Fruit fly (Drosophila melanogaster) whole organism, embryonic: ENCODE measurements around the gene Paris.

ENCODE experiments used
- Antp ChIP-seq: fragments of 200-800 bp; sonication (Bioruptor generic); optimal IDR thresholded peaks from 3 replicates; lab custom pipeline; 2016; ENCODE audit warnings: missing biosample characterization, missing genetic modification characterization
- B-H1 ChIP-seq: fragments of 200-800 bp; sonication (Bioruptor generic); IDR thresholded peaks from 3 replicates; pipeline ENCODE4 v1.3.6; 2022; ENCODE audit warnings: missing biosample characterization, missing genetic modification characterization
- Bteb2 ChIP-seq: fragments of 200-800 bp; sonication (Bioruptor generic); optimal IDR thresholded peaks from 2 replicates; lab custom pipeline; 2016; ENCODE audit warnings: missing biosample characterization, missing genetic modification characterization
- CG10366 ChIP-seq: fragments of 200-800 bp; sonication (Bioruptor generic); IDR thresholded peaks from 2 replicates; pipeline ENCODE4 v1.3.6; 2022; ENCODE audit warnings: missing biosample characterization, missing genetic modification characterization
- CG10431 ChIP-seq: fragments of 200-800 bp; sonication (Bioruptor generic); optimal IDR thresholded peaks from 3 replicates; lab custom pipeline; 2018; ENCODE audit warnings: missing biosample characterization, mild to moderate bottlenecking, missing genetic modification characterization
- CG11093 ChIP-seq: fragments of 200-800 bp; sonication (Bioruptor generic); IDR thresholded peaks from 3 replicates; pipeline ENCODE4 v1.3.6; 2022; ENCODE audit warnings: missing biosample characterization, missing genetic modification characterization
- CG11398 ChIP-seq: fragments of 200-800 bp; sonication (Bioruptor generic); optimal IDR thresholded peaks from 2 replicates; lab custom pipeline; 2016; ENCODE audit warnings: missing biosample characterization, missing genetic modification characterization
- CG11456 ChIP-seq: fragments of 200-800 bp; sonication (Bioruptor generic); IDR thresholded peaks from 3 replicates; pipeline ENCODE4 v1.3.6; 2022; ENCODE audit warnings: missing biosample characterization, missing genetic modification characterization
- CG12155 ChIP-seq: fragments of 200-800 bp; sonication (Bioruptor generic); optimal IDR thresholded peaks from 3 replicates; lab custom pipeline; 2016; ENCODE audit warnings: missing biosample characterization, missing genetic modification characterization
- CG1233 ChIP-seq: fragments of 200-800 bp; sonication (Bioruptor generic); optimal IDR thresholded peaks from 4 replicates; lab custom pipeline; 2018; ENCODE audit warnings: missing biosample characterization, mild to moderate bottlenecking, missing genetic modification characterization
- CG12659 ChIP-seq: fragments of 200-800 bp; sonication (Bioruptor generic); optimal IDR thresholded peaks from 3 replicates; lab custom pipeline; 2017; ENCODE audit warnings: mild to moderate bottlenecking, missing biosample characterization, missing genetic modification reagents, missing genetic modification characterization
- CG13775 ChIP-seq: fragments of 200-800 bp; sonication (Bioruptor generic); optimal IDR thresholded peaks from 3 replicates; lab custom pipeline; 2017; ENCODE audit warnings: missing biosample characterization, mild to moderate bottlenecking, missing genetic modification characterization
- CG14667 ChIP-seq: fragments of 200-800 bp; sonication (Bioruptor generic); IDR thresholded peaks from 2 replicates; pipeline ENCODE4 v1.3.6; 2022; ENCODE audit warnings: missing biosample characterization, missing genetic modification characterization
- CG15269 ChIP-seq: fragments of 200-800 bp; sonication (Bioruptor generic); optimal IDR thresholded peaks from 2 replicates; lab custom pipeline; 2018; ENCODE audit warnings: missing biosample characterization, mild to moderate bottlenecking, missing genetic modification characterization, moderate library complexity
- CG1602 ChIP-seq: fragments of 200-800 bp; sonication (Bioruptor generic); optimal IDR thresholded peaks from 3 replicates; lab custom pipeline; 2016; ENCODE audit warnings: missing biosample characterization, missing genetic modification characterization
- CG2889 ChIP-seq: fragments of 200-800 bp; sonication (Bioruptor generic); IDR thresholded peaks from 3 replicates; pipeline ENCODE4 v1.3.6; 2022; ENCODE audit warnings: missing biosample characterization, missing genetic modification characterization
- CG3065 ChIP-seq: fragments of 200-800 bp; sonication (Bioruptor generic); optimal IDR thresholded peaks from 2 replicates; lab custom pipeline; 2016; ENCODE audit warnings: missing biosample characterization, missing genetic modification characterization
- CG31388 ChIP-seq: fragments of 200-800 bp; sonication (Bioruptor generic); optimal IDR thresholded peaks from 2 replicates; lab custom pipeline; 2016; ENCODE audit warnings: missing biosample characterization, missing genetic modification characterization
- CG31441 ChIP-seq: fragments of 200-800 bp; sonication (Bioruptor generic); IDR thresholded peaks from 2 replicates; pipeline ENCODE4 v1.3.6; 2022; ENCODE audit warnings: missing biosample characterization, missing genetic modification characterization
- CG3407 ChIP-seq: fragments of 200-800 bp; sonication (Bioruptor generic); optimal IDR thresholded peaks from 2 replicates; lab custom pipeline; 2018; ENCODE audit warnings: missing biosample characterization, mild to moderate bottlenecking, missing genetic modification characterization
- CG3847 ChIP-seq: fragments of 200-800 bp; sonication (Bioruptor generic); IDR thresholded peaks from 2 replicates; pipeline ENCODE4 v1.3.6; 2022; ENCODE audit warnings: missing biosample characterization, missing genetic modification characterization
- CG43689 ChIP-seq: fragments of 200-800 bp; sonication (Bioruptor generic); IDR thresholded peaks from 2 replicates; pipeline ENCODE4 v1.3.6; 2022; ENCODE audit warnings: missing biosample characterization, missing genetic modification characterization
- CG7745 ChIP-seq: fragments of 200-800 bp; sonication (Bioruptor generic); optimal IDR thresholded peaks from 2 replicates; lab custom pipeline; 2018; ENCODE audit warnings: missing biosample characterization, mild to moderate bottlenecking, missing genetic modification characterization, moderate library complexity
- CG8388 ChIP-seq: fragments of 200-800 bp; sonication (Bioruptor generic); optimal IDR thresholded peaks from 2 replicates; lab custom pipeline; 2019; ENCODE audit warnings: missing biosample characterization, mild to moderate bottlenecking, missing genetic modification characterization, moderate library complexity
- Chrac-16 ChIP-seq: fragments of 200-800 bp; sonication (Bioruptor generic); optimal IDR thresholded peaks from 3 replicates; lab custom pipeline; 2016; ENCODE audit warnings: missing biosample characterization, missing genetic modification characterization
- Dek ChIP-seq: fragments of 200-800 bp; sonication (Bioruptor generic); optimal IDR thresholded peaks from 3 replicates; lab custom pipeline; 2019; ENCODE audit warnings: missing biosample characterization, mild to moderate bottlenecking, missing genetic modification characterization, moderate library complexity
- Dip2 ChIP-seq: fragments of 200-800 bp; sonication (Bioruptor generic); IDR thresholded peaks from 2 replicates; pipeline ENCODE4 v1.3.6; 2022; ENCODE audit warnings: missing biosample characterization, missing genetic modification characterization
- Ets65A ChIP-seq: fragments of 200-800 bp; sonication (Bioruptor generic); peaks from one replicate; lab custom pipeline; 2016; ENCODE audit warnings: missing biosample characterization, missing genetic modification characterization
- HLH3B ChIP-seq: fragments of 200-800 bp; sonication (Bioruptor generic); IDR thresholded peaks from 2 replicates; pipeline ENCODE4 v1.3.6; 2022; ENCODE audit warnings: missing biosample characterization, missing genetic modification characterization
- Pdp1 ChIP-seq, 2 experiments: fragments of 200-800 bp; sonication (Bioruptor generic); optimal IDR thresholded peaks; 3 replicates each; lab custom pipeline; 2016; ENCODE audit warnings: missing biosample characterization in 2 of 2, missing genetic modification characterization in 2 of 2, mild to moderate bottlenecking in 1 of 2, moderate library complexity in 1 of 2
- Ravus ChIP-seq: fragments of 200-800 bp; sonication (Bioruptor generic); IDR thresholded peaks from 2 replicates; pipeline ENCODE4 v1.3.6; 2022; ENCODE audit warnings: missing biosample characterization, missing genetic modification characterization
- Sin3A ChIP-seq: fragments of >200 bp; optimal IDR thresholded peaks from 2 replicates; lab custom pipeline; 2018
- Six4 ChIP-seq: fragments of 200-800 bp; sonication (Bioruptor generic); optimal IDR thresholded peaks from 2 replicates; lab custom pipeline; 2016; ENCODE audit warnings: missing biosample characterization, missing genetic modification characterization
- Tbp ChIP-seq: fragments of >200 bp; optimal IDR thresholded peaks from 2 replicates; lab custom pipeline; 2018; ENCODE audit warnings: missing biosample characterization, missing genetic modification characterization
- Trl ChIP-seq, 3 experiments: fragments of >200 bp in 2 of 3; fragments of 200-800 bp in 1 of 3; sonication (Bioruptor generic) in 1 of 3; optimal IDR thresholded peaks; 2 replicates in 1 of 3; 3 replicates in 2 of 3; lab custom pipeline; 2016 to 2017; ENCODE audit warnings: missing biosample characterization in 1 of 3, missing genetic modification characterization in 1 of 3
- amos ChIP-seq: fragments of 200-800 bp; sonication (Bioruptor generic); IDR thresholded peaks from 2 replicates; pipeline ENCODE4 v1.3.6; 2022; ENCODE audit warnings: missing biosample characterization, missing genetic modification characterization; ENCODE audit not compliant: partially characterized antibody
- aop ChIP-seq: fragments of 200-800 bp; sonication (Bioruptor generic); IDR thresholded peaks from 2 replicates; pipeline ENCODE4 v1.3.6; 2022; ENCODE audit warnings: missing biosample characterization, missing genetic modification characterization
- bowl ChIP-seq: fragments of 200-800 bp; sonication (Bioruptor generic); IDR thresholded peaks from 2 replicates; pipeline ENCODE4 v1.3.6; 2022; ENCODE audit warnings: missing biosample characterization, missing genetic modification characterization
- chm ChIP-seq: fragments of 200-800 bp; sonication (Bioruptor generic); IDR thresholded peaks from 2 replicates; pipeline ENCODE4 v1.3.6; 2022; ENCODE audit warnings: missing biosample characterization, missing genetic modification characterization
- fd64A ChIP-seq: fragments of 200-800 bp; sonication (Bioruptor generic); optimal IDR thresholded peaks from 3 replicates; lab custom pipeline; 2018; ENCODE audit warnings: missing biosample characterization, mild to moderate bottlenecking, missing genetic modification characterization
- gfzf ChIP-seq: fragments of 200-800 bp; sonication (Bioruptor generic); optimal IDR thresholded peaks from 2 replicates; lab custom pipeline; 2016; ENCODE audit warnings: missing biosample characterization, mild to moderate bottlenecking, missing genetic modification characterization, moderate library complexity
- jumu ChIP-seq: fragments of 200-800 bp; sonication (Bioruptor generic); optimal IDR thresholded peaks from 3 replicates; lab custom pipeline; 2016; ENCODE audit warnings: missing biosample characterization, missing genetic modification characterization
- lmd ChIP-seq: fragments of 200-800 bp; sonication (Bioruptor generic); IDR thresholded peaks from 2 replicates; pipeline ENCODE4 v1.3.6; 2022; ENCODE audit warnings: missing biosample characterization, missing genetic modification characterization
- luna ChIP-seq: fragments of 200-800 bp; sonication (Bioruptor generic); optimal IDR thresholded peaks from 2 replicates; lab custom pipeline; 2016; ENCODE audit warnings: missing biosample characterization, missing genetic modification characterization
- psq ChIP-seq: fragments of 200-800 bp; sonication (Bioruptor generic); optimal IDR thresholded peaks from 2 replicates; lab custom pipeline; 2017; ENCODE audit warnings: missing biosample characterization, missing genetic modification characterization
- ranshi ChIP-seq: fragments of 200-800 bp; sonication (Bioruptor generic); IDR thresholded peaks from 2 replicates; pipeline ENCODE4 v1.3.6; 2022; ENCODE audit warnings: missing biosample characterization, missing genetic modification characterization
- sd ChIP-seq: fragments of 200-800 bp; sonication (Bioruptor generic); optimal IDR thresholded peaks from 3 replicates; lab custom pipeline; 2018; ENCODE audit warnings: missing biosample characterization, mild to moderate bottlenecking, missing genetic modification characterization, moderate library complexity
- sens ChIP-seq: fragments of 200-800 bp; sonication (Bioruptor generic); peaks from one replicate; lab custom pipeline; 2016; ENCODE audit warnings: missing biosample characterization, missing genetic modification characterization
- slbo ChIP-seq: fragments of 200-800 bp; sonication (Bioruptor generic); IDR thresholded peaks from 2 replicates; pipeline ENCODE4 v1.3.6; 2022; ENCODE audit warnings: missing biosample characterization, missing genetic modification characterization
- wdn ChIP-seq: fragments of 200-800 bp; sonication (Bioruptor generic); IDR thresholded peaks from 2 replicates; pipeline ENCODE4 v1.3.6; 2022; ENCODE audit warnings: missing biosample characterization, missing genetic modification characterization

Gene Paris

dm6 chr2L:4458119-4459056 is 5.0 kb upstream of the Paris start, which contains the start of gene RpL27A (continued):
- TF ChIP-seq CG3065, result peak; percentile 28
- peak; percentile 49 for TF ChIP-seq Antp (GFP tag; lab: Kevin White, UChicago)
- TF ChIP-seq sens (GFP tag; lab: Kevin White, UChicago), result peak; percentile 82
- peak; percentile 55 for TF ChIP-seq CG8388
- TF ChIP-seq Chrac-16 (GFP tag; lab: Kevin White, UChicago), result peak; percentile 32
- peak; percentile 91 for TF ChIP-seq CG11456 (GFP tag; lab: Robert Waterston, UW)
- peak; percentile 96 for TF ChIP-seq Ets65A (GFP tag; lab: Kevin White, UChicago)
- no peak for TF ChIP-seq Tbp (GFP tag; lab: Kevin White, UChicago)
- no peak for TF ChIP-seq bowl (GFP tag; lab: Robert Waterston, UW)
- TF ChIP-seq slbo (GFP tag; lab: Robert Waterston, UW), result peak; percentile 81
- peak; percentile 31 for TF ChIP-seq jumu (GFP tag; lab: Kevin White, UChicago)
- TF ChIP-seq CG10431 (GFP tag; lab: Kevin White, UChicago), result peak; percentile 90
- TF ChIP-seq luna (GFP tag; lab: Kevin White, UChicago), result peak; percentile 70
- peak; percentile 51 for TF ChIP-seq Dek
- no peak for TF ChIP-seq Dip2 (GFP tag; lab: Robert Waterston, UW)
- TF ChIP-seq CG10366 (GFP tag; lab: Robert Waterston, UW), result peak; percentile 73
- TF ChIP-seq chm (GFP tag; lab: Robert Waterston, UW), result peak; percentile 95
- 0 out of 3 replicates have a peak, but pooled peaks have one; percentile 52 for TF ChIP-seq CG2889 (GFP tag; lab: Robert Waterston, UW)
- TF ChIP-seq CG12659 (GFP tag; lab: Kevin White, UChicago), result peak; percentile 92
- TF ChIP-seq B-H1 (GFP tag; lab: Robert Waterston, UW), result peak; percentile 71; the same call in 2 of the 3 replicates
- TF ChIP-seq CG1233 (GFP tag; lab: Kevin White, UChicago), result peak; percentile 78
- TF ChIP-seq CG31441, result peak; percentile 83
- peak; percentile 32 for TF ChIP-seq CG31388 (GFP tag; lab: Kevin White, UChicago)
- no peak for TF ChIP-seq Ravus (GFP tag; lab: Robert Waterston, UW)
- TF ChIP-seq wdn (GFP tag; lab: Robert Waterston, UW), result peak; percentile 53
- peak; percentile 80 for TF ChIP-seq CG3407 (GFP tag; lab: Kevin White, UChicago)
- TF ChIP-seq aop (GFP tag; lab: Robert Waterston, UW), result no peak
- TF ChIP-seq CG43689 (GFP tag; lab: Robert Waterston, UW), result peak; percentile 71
- peak; percentile 65 for TF ChIP-seq CG11398 (GFP tag; lab: Kevin White, UChicago)
- TF ChIP-seq CG1602, result peak; percentile 47
- TF ChIP-seq CG3847, result peak; percentile 68
- peak; percentile 68 for TF ChIP-seq sd (tag; lab: Kevin White, UChicago)
- peak; percentile 73 for TF ChIP-seq ranshi (GFP tag; lab: Robert Waterston, UW)
- TF ChIP-seq gfzf (GFP tag; lab: Kevin White, UChicago), result peak; percentile 71
- TF ChIP-seq CG15269 (tag; lab: Kevin White, UChicago), result peak; percentile 75
- peak; percentile 80 for TF ChIP-seq fd64A (GFP tag; lab: Kevin White, UChicago)
- TF ChIP-seq Trl (optimal IDR thresholded peaks at IDR 0.05; lab: Kevin White, UChicago), result no peak
- peak; percentile 86 for TF ChIP-seq Trl (GFP tag; optimal IDR thresholded peaks at IDR 0.05; lab: Kevin White, UChicago)
- no peak for TF ChIP-seq CG11093 (GFP tag; lab: Robert Waterston, UW)
- TF ChIP-seq CG7745 (tag; lab: Kevin White, UChicago), result peak; percentile 39
- TF ChIP-seq Six4, result peak; percentile 43
- TF ChIP-seq CG12155 (GFP tag; lab: Kevin White, UChicago), result peak; percentile 15
- TF ChIP-seq CG13775 (GFP tag; lab: Kevin White, UChicago), result peak; percentile 82
- peak; percentile 29 to 62 for TF ChIP-seq Pdp1 (GFP tag; optimal IDR thresholded peaks at IDR 0.05; lab: Kevin White, UChicago)
- TF ChIP-seq lmd, result peak; percentile 68
- peak; percentile 72 for TF ChIP-seq amos (GFP tag; lab: Robert Waterston, UW)
- peak; percentile 16 for TF ChIP-seq Sin3A
- peak; percentile 51 for TF ChIP-seq psq
- peak; percentile 57; the same call in 1 of the 2 replicates for TF ChIP-seq CG14667 (GFP tag; lab: Robert Waterston, UW)
- peak; percentile 70 for TF ChIP-seq HLH3B (GFP tag; lab: Robert Waterston, UW)
- peak; percentile 63 for TF ChIP-seq Bteb2
